Fruit fly (Drosophila melanogaster) whole organism, prepupa: ENCODE data around the gene IscU.

ENCODE experiments used
- CG10631 ChIP-seq: fragments of 200-800 bp; sonication (Bioruptor generic); optimal IDR thresholded peaks from 2 replicates; lab custom pipeline; 2016; ENCODE audit warnings: missing biosample characterization, missing genetic modification characterization
- CG10669 ChIP-seq: fragments of 200-800 bp; sonication (Bioruptor generic); optimal IDR thresholded peaks from 3 replicates; lab custom pipeline; 2018; ENCODE audit warnings: missing biosample characterization, mild to moderate bottlenecking, missing genetic modification characterization, moderate library complexity
- CG11762 ChIP-seq: fragments of 200-800 bp; sonication (Bioruptor generic); optimal IDR thresholded peaks from 3 replicates; lab custom pipeline; 2016; ENCODE audit warnings: missing biosample characterization, missing genetic modification characterization; ENCODE audit not compliant: insufficient read depth
- CG11902 ChIP-seq: fragments of 200-800 bp; sonication (Bioruptor generic); optimal IDR thresholded peaks from 3 replicates; lab custom pipeline; 2016; ENCODE audit warnings: missing biosample characterization, missing genetic modification characterization
- CG15336 ChIP-seq: fragments of 200-800 bp; sonication (Bioruptor generic); IDR thresholded peaks from 2 replicates; pipeline ENCODE4 v1.3.6; 2022; ENCODE audit warnings: missing biosample characterization, missing genetic modification characterization
- CG16779 ChIP-seq: fragments of 200-800 bp; sonication (Bioruptor generic); optimal IDR thresholded peaks from 3 replicates; lab custom pipeline; 2017; ENCODE audit warnings: missing biosample characterization, mild to moderate bottlenecking, missing genetic modification characterization
- CG3032 ChIP-seq: fragments of 200-800 bp; optimal IDR thresholded peaks from 2 replicates; lab custom pipeline; 2019; ENCODE audit warnings: missing biosample characterization, mild to moderate bottlenecking, missing genetic modification characterization, moderate library complexity
- CG32006 ChIP-seq: fragments of 200-800 bp; sonication (Bioruptor generic); optimal IDR thresholded peaks from 3 replicates; lab custom pipeline; 2017; ENCODE audit warnings: missing biosample characterization, mild to moderate bottlenecking, missing genetic modification characterization
- CG34406 ChIP-seq: fragments of 200-800 bp; sonication (Bioruptor generic); optimal IDR thresholded peaks from 3 replicates; lab custom pipeline; 2016; ENCODE audit warnings: missing biosample characterization, missing genetic modification characterization
- CG6276 ChIP-seq: fragments of 200-800 bp; sonication (Bioruptor generic); optimal IDR thresholded peaks from 2 replicates; lab custom pipeline; 2017; ENCODE audit warnings: missing biosample characterization, mild to moderate bottlenecking, missing genetic modification characterization
- CG6808 ChIP-seq: fragments of 200-800 bp; sonication (Bioruptor generic); optimal IDR thresholded peaks from 3 replicates; lab custom pipeline; 2017; ENCODE audit warnings: missing biosample characterization, missing genetic modification characterization, mild to moderate bottlenecking, moderate library complexity, missing genetic modification reagents
- CG6854 ChIP-seq: fragments of 200-800 bp; sonication (Bioruptor generic); optimal IDR thresholded peaks from 2 replicates; lab custom pipeline; 2017; ENCODE audit warnings: missing biosample characterization, mild to moderate bottlenecking, missing genetic modification characterization
- CG8319 ChIP-seq: fragments of 200-800 bp; sonication (Bioruptor generic); optimal IDR thresholded peaks from 3 replicates; lab custom pipeline; 2016; ENCODE audit warnings: missing biosample characterization, missing genetic modification characterization
- Ets96B ChIP-seq: fragments of 200-800 bp; optimal IDR thresholded peaks from 2 replicates; lab custom pipeline; 2019; ENCODE audit warnings: missing biosample characterization, mild to moderate bottlenecking, missing genetic modification characterization, moderate library complexity
- Gug ChIP-seq: fragments of 200-800 bp; sonication (Bioruptor generic); IDR thresholded peaks from 2 replicates; pipeline ENCODE4 v1.3.6; 2022; ENCODE audit warnings: missing biosample characterization, missing genetic modification characterization
- Hr38 ChIP-seq: sonication (Bioruptor generic); optimal IDR thresholded peaks from 2 replicates; lab custom pipeline; 2016; ENCODE audit warnings: missing biosample characterization, missing genetic modification characterization
- Hr39 ChIP-seq: fragments of 200-800 bp; sonication (Bioruptor generic); optimal IDR thresholded peaks from 2 replicates; lab custom pipeline; 2016; ENCODE audit warnings: missing biosample characterization, missing genetic modification characterization
- Hr4 ChIP-seq: fragments of 200-800 bp; sonication (Bioruptor generic); optimal IDR thresholded peaks from 3 replicates; lab custom pipeline; 2016; ENCODE audit warnings: missing biosample characterization, missing genetic modification characterization
- Sox102F ChIP-seq: fragments of 200-800 bp; sonication (Bioruptor generic); optimal IDR thresholded peaks from 2 replicates; lab custom pipeline; 2016; ENCODE audit warnings: missing biosample characterization, mild to moderate bottlenecking, missing genetic modification characterization
- achi ChIP-seq: fragments of 200-800 bp; sonication (Bioruptor generic); optimal IDR thresholded peaks from 3 replicates; lab custom pipeline; 2016; ENCODE audit warnings: missing biosample characterization, missing genetic modification characterization
- acj6 ChIP-seq: fragments of 200-800 bp; sonication (Bioruptor generic); optimal IDR thresholded peaks from 3 replicates; lab custom pipeline; 2016; ENCODE audit warnings: missing biosample characterization, missing genetic modification characterization
- cyc ChIP-seq: fragments of 200-800 bp; sonication (Bioruptor generic); optimal IDR thresholded peaks from 3 replicates; lab custom pipeline; 2016; ENCODE audit warnings: missing biosample characterization, missing genetic modification characterization
- dac ChIP-seq: fragments of 200-800 bp; sonication (Bioruptor generic); optimal IDR thresholded peaks from 2 replicates; lab custom pipeline; 2017; ENCODE audit warnings: missing biosample characterization, mild to moderate bottlenecking, missing genetic modification characterization
- dsx ChIP-seq: fragments of 200-800 bp; optimal IDR thresholded peaks from 3 replicates; lab custom pipeline; 2019; ENCODE audit warnings: missing biosample characterization, mild to moderate bottlenecking, missing genetic modification characterization, moderate library complexity; ENCODE audit not compliant: poor library complexity, severe bottlenecking
- eg ChIP-seq: fragments of 200-800 bp; sonication (Bioruptor generic); IDR thresholded peaks from 3 replicates; pipeline ENCODE4 v1.3.6; 2022; ENCODE audit warnings: missing biosample characterization, missing genetic modification characterization
- esn ChIP-seq: fragments of 200-800 bp; sonication (Bioruptor generic); optimal IDR thresholded peaks from 2 replicates; lab custom pipeline; 2016; ENCODE audit warnings: missing biosample characterization, mild to moderate bottlenecking, missing genetic modification characterization, moderate library complexity
- fd85E ChIP-seq: fragments of 200-800 bp; sonication (Bioruptor generic); optimal IDR thresholded peaks from 3 replicates; lab custom pipeline; 2016; ENCODE audit warnings: missing biosample characterization, missing genetic modification characterization
- fkh ChIP-seq: fragments of 200-800 bp; sonication (Bioruptor generic); optimal IDR thresholded peaks from 3 replicates; lab custom pipeline; 2017; ENCODE audit warnings: missing biosample characterization, mild to moderate bottlenecking, missing genetic modification characterization, moderate library complexity
- lz ChIP-seq: fragments of 200-800 bp; sonication (Bioruptor generic); optimal IDR thresholded peaks from 3 replicates; lab custom pipeline; 2016; ENCODE audit warnings: missing biosample characterization, missing genetic modification characterization
- net ChIP-seq: fragments of 200-800 bp; sonication (Bioruptor generic); optimal IDR thresholded peaks from 3 replicates; lab custom pipeline; 2016; ENCODE audit warnings: missing biosample characterization, missing genetic modification characterization
- pdm3 ChIP-seq: fragments of 200-800 bp; sonication (Bioruptor generic); optimal IDR thresholded peaks from 3 replicates; lab custom pipeline; 2016; ENCODE audit warnings: missing biosample characterization, missing genetic modification characterization
- salr ChIP-seq, 2 experiments: fragments of 200-800 bp; sonication (Bioruptor generic); optimal IDR thresholded peaks; 3 replicates each; lab custom pipeline; 2016 to 2018; ENCODE audit warnings: missing biosample characterization in 2 of 2, missing genetic modification characterization in 2 of 2, mild to moderate bottlenecking in 1 of 2
- svp ChIP-seq: fragments of 200-800 bp; sonication (Bioruptor generic); peaks from one replicate; lab custom pipeline; 2016; ENCODE audit warnings: missing biosample characterization, missing genetic modification characterization
- vri ChIP-seq: fragments of 200-800 bp; sonication (Bioruptor generic); optimal IDR thresholded peaks from 3 replicates; lab custom pipeline; 2016; ENCODE audit warnings: missing biosample characterization, mild to moderate bottlenecking, missing genetic modification characterization

The IscU gene

DNA sequence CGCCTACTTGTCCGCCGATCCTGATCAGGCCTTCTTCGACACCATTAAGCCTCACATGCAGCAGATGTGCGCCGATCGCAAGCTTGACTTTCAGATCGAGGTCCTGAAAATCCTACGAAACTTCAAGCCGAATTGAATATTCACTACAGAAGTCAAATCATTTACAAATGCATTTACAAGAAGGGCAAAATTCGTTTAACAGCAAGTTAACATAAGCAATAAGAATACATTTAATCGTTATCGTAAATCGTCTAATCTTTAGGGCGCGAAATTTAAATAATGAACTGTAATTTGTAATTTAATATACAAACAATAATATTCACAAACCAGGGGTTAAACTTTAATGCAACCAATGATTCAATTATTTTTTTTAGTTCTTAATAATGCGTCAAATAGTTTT is 16.9 kb downstream of the IscU start:
- no peak for TF ChIP-seq salr (GFP tag; optimal IDR thresholded peaks at IDR 0.05; lab: Kevin White, UChicago)
- no peak for TF ChIP-seq CG32006 (GFP tag; lab: Kevin White, UChicago)
- no peak for TF ChIP-seq vri (GFP tag; lab: Kevin White, UChicago)
- TF ChIP-seq Ets96B (tag; lab: Kevin White, UChicago) = no peak
- no peak for TF ChIP-seq Sox102F (GFP tag; lab: Kevin White, UChicago)
- TF ChIP-seq Hr38 (GFP tag; lab: Kevin White, UChicago) = no peak
- no peak for TF ChIP-seq achi
- no peak for TF ChIP-seq CG3032 (tag; lab: Kevin White, UChicago)
- no peak for TF ChIP-seq CG16779 (tag; lab: Kevin White, UChicago)
- TF ChIP-seq CG10669 (GFP tag; lab: Kevin White, UChicago) = no peak
- no peak for TF ChIP-seq CG6276 (GFP tag; lab: Kevin White, UChicago)
- no peak for TF ChIP-seq cyc
- TF ChIP-seq fd85E (GFP tag; lab: Kevin White, UChicago) = no peak
- TF ChIP-seq Hr39 (GFP tag; lab: Kevin White, UChicago) = no peak
- no peak for TF ChIP-seq dsx
- no peak for TF ChIP-seq CG11762 (GFP tag; lab: Kevin White, UChicago)
- no peak for TF ChIP-seq CG15336 (GFP tag; lab: Robert Waterston, UW)
- no peak for TF ChIP-seq svp
- TF ChIP-seq net (GFP tag; lab: Kevin White, UChicago) = no peak
- TF ChIP-seq dac (GFP tag; lab: Kevin White, UChicago) = no peak

DNA sequence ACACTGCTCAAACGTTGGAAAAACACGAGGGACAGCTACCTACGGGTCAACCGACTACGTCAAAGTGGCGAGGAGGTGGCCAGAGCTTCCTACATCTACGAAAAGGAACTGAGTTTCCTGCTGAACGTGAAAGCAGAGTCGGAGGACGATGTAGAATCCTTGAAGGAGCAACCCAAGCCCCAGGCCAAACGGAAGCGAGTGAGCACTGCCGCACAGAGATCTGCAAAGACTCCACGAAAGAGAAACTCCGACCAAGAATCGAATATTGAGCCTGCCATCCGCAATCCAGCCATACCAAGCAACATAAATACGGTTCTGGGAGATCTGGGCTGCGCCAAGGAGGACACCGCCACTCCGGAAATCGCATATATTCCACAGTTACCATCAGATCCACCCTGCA is 17.3 kb downstream of the IscU start:
- TF ChIP-seq CG10631 (GFP tag; lab: Kevin White, UChicago) (no peak), CG6808 (GFP tag; lab: Kevin White, UChicago) (no peak), Sox102F (GFP tag; lab: Kevin White, UChicago) (no peak), CG8319 (GFP tag; lab: Kevin White, UChicago) (no peak), eg (GFP tag; lab: Robert Waterston, UW) (no peak), fkh (no peak)

DNA sequence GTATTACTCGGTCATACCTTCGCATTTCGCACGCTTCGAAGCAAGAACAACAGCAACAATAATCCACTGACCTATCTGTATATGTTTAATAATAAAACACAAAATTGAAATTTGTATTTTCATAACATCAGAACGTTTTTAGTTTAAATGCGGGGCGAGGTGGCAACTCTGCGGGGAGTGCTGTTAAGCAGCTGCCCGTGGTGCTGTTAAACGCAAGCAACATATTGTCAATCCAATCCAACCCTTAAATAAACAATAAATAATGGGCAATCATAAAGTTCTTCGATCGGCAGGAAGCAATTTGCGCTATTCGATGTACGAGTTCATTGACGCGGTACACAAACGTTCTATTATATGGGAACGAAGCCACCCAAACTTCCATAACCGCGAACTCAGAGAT is 17.9 kb downstream of the IscU start, which contains the start of gene hng2:
Gene hng2, plus strand, starts transcription at position 219 of the 400 bp plus-strand sequence.
- peak; percentile 71 for TF ChIP-seq fkh
- no peak for TF ChIP-seq salr (GFP tag; optimal IDR thresholded peaks at IDR 0.05; lab: Kevin White, UChicago)

- TF ChIP-seq esn (GFP tag; lab: Kevin White, UChicago) = no peak
- no peak for TF ChIP-seq pdm3
- TF ChIP-seq Gug (GFP tag; lab: Robert Waterston, UW) = no peak
- TF ChIP-seq CG32006 (GFP tag; lab: Kevin White, UChicago) = no peak
- TF ChIP-seq Hr4 (GFP tag; lab: Kevin White, UChicago) = no peak
- no peak for TF ChIP-seq dsx
- TF ChIP-seq eg (GFP tag; lab: Robert Waterston, UW) = no peak
- TF ChIP-seq CG6854 (GFP tag; lab: Kevin White, UChicago) = no peak
- TF ChIP-seq CG11902 (GFP tag; lab: Kevin White, UChicago) = no peak
- TF ChIP-seq CG15336 (GFP tag; lab: Robert Waterston, UW) = no peak
- TF ChIP-seq Hr38 (GFP tag; lab: Kevin White, UChicago) = no peak
- TF ChIP-seq CG3032 (tag; lab: Kevin White, UChicago) = no peak
- TF ChIP-seq lz (GFP tag; lab: Kevin White, UChicago) = no peak
- no peak for TF ChIP-seq CG34406 (GFP tag; lab: Kevin White, UChicago)
- no peak for TF ChIP-seq acj6 (GFP tag; lab: Kevin White, UChicago)
Observed at dm6 chr3R:8805388-8805852, 18.6 kb downstream of the IscU start, which contains the start of gene CG9839. CG9839 (minus strand) TSS chr3R:8805802.
